Worm (Caenorhabditis elegans): ENCODE data around the gene mex-6.

DNA sequence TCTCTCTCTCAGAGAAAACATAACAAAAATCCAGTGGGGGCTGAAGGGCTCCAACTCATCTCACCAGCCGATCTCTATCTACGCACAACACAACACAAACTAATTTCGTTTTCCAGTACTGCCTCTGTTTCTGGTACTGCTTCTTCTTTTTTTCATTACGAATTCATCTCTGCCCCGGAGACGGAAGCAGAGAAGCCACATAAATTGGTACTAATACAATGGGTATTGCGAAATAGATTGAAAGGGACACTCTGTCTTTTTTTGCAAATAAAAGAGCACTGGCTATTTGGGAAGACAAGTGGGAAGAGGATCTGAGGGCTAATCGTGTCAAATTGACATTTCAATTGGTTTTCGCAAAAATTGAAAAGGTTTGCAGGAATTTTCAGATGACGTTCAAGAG, 26.7 kb upstream of the mex-6 start:
- TF ChIP-seq T22C8.4 (GFP tag; IDR thresholded peaks at IDR 0.05): no peak
- TF ChIP-seq tab-1 (GFP tag; IDR thresholded peaks at IDR 0.05): no peak

Data from whole organism, midembryonic.